Worm (Caenorhabditis elegans): ENCODE results near the gene F20C5.5.

ce11 chrIV:8722801-8723200 lies 46.6 kb downstream of the F20C5.5 start:
- TF ChIP-seq fkh-10 (GFP tag; optimal IDR thresholded peaks at IDR 0.05): no peak
- no peak for TF ChIP-seq ceh-6 (GFP tag; optimal IDR thresholded peaks at IDR 0.05)

Measured in whole organism, late embryonic.